Worm (Caenorhabditis elegans): ENCODE data around the gene cyp-33D1.

DNA sequence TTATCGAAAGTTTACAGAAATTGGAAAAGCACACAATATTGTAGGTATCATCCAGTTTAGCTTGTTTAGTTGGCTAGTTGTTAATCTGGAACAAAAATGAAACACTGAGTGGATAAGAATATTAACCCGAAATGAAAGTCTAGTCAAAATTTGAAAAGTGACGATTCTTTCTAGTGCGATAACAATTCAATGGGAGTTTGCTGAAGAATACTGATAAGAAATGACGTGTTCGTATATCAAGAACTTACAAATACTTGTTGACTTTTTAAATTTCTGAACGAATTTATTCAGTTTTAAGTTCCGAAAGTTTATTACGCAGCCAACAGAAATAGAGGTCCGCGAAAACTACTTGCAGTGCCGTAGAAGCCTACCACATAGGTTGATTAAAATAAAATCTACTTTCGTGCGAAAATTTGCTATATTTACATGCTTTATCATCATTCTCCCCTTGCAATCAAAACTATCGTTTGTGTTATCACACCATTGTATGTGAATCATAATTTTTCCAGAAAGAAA lies 32.5 kb downstream of the cyp-33D1 start, which contains the start of gene fbxa-88:
- TF ChIP-seq tab-1 (GFP tag; IDR thresholded peaks at IDR 0.05) = no peak
- no peak for TF ChIP-seq flt-1 (GFP tag; IDR thresholded peaks at IDR 0.05)
- no peak for TF ChIP-seq ztf-23 (GFP tag; IDR thresholded peaks at IDR 0.05)
- no peak for TF ChIP-seq med-1 (GFP tag; optimal IDR thresholded peaks at IDR 0.05; ENCODE audit: insufficient read depth)
- TF ChIP-seq T22C8.4 (GFP tag; IDR thresholded peaks at IDR 0.05) = no peak
